Worm (Caenorhabditis elegans): Measurements from ENCODE around the gene F18G5.1.

DNA sequence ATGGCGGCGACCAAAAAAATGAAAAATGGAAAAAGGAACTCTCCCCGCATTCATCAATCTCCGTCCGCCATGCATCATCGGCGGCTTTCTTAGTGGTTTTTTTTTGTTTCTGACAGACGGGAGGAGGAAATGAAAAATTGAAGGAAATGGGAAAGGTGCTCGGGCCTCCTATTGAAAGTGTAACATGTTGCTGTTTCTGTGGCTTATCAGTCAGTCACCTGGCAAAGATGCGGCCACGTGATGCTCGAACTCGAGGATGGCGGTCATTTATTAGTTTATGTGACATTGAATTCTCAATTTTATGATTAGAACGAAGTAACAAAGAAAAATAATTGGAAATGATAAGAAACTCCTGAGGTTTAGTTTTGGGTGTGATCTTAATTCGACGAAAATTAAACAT lies 5.0 kb downstream of the F18G5.1 start:
- TF ChIP-seq ama-1 (optimal IDR thresholded peaks at IDR 0.05), result no peak
- no peak for TF ChIP-seq scrt-1 (GFP tag; IDR thresholded peaks at IDR 0.05)
- TF ChIP-seq ceh-13 (GFP tag; optimal IDR thresholded peaks at IDR 0.05), result no peak
- no peak for TF ChIP-seq F13C5.2 (tag; optimal IDR thresholded peaks at IDR 0.05)
- TF ChIP-seq sea-1 (GFP tag; conservative IDR thresholded peaks at IDR 0.05), result no peak
- no peak for TF ChIP-seq B0310.2 (tag; optimal IDR thresholded peaks at IDR 0.05)

All from whole organism, early embryonic.